Worm (Caenorhabditis elegans): ENCODE measurements around the gene B0457.6.
A peak's percentile ranks its signal among the peaks of the same experiment; 100 is the strongest.

The B0457.6 gene

ce11 chrII:8969251-8970183, 47.3 kb downstream of the B0457.6 start, which contains the start of the genes szy-20 and C18E9.5 (continued):
- TF ChIP-seq F49E8.2 (tag; optimal IDR thresholded peaks at IDR 0.05; ENCODE audit: borderline replicate concordance) (peak; percentile 32), ces-1 (GFP tag; optimal IDR thresholded peaks at IDR 0.05) (no peak), lin-13 (GFP tag; optimal IDR thresholded peaks at IDR 0.05) (no peak), T26A8.4 (GFP tag; IDR thresholded peaks at IDR 0.05) (peak; percentile 61; the same call in 1 of the 2 replicates), zip-2 (tag; optimal IDR thresholded peaks at IDR 0.05) (no peak), mep-1 (tag; optimal IDR thresholded peaks at IDR 0.05) (peak; percentile 82), mxl-3 (GFP tag; optimal IDR thresholded peaks at IDR 0.05) (no peak), gei-8 (GFP tag; optimal IDR thresholded peaks at IDR 0.05) (no peak), nhr-41 (GFP tag; IDR thresholded peaks at IDR 0.05) (no peak), egl-43 (GFP tag; IDR thresholded peaks at IDR 0.05) (peak; percentile 68), zip-11 (GFP tag; IDR thresholded peaks at IDR 0.05) (no peak), aha-1 (tag) (no peak), set-16 (GFP tag; IDR thresholded peaks at IDR 0.05) (peak; percentile 40; the same call in 1 of the 2 replicates), ceh-82 (tag; optimal IDR thresholded peaks at IDR 0.05) (no peak), zag-1 (tag; optimal IDR thresholded peaks at IDR 0.05) (no peak), nhr-11 (tag; optimal IDR thresholded peaks at IDR 0.05) (peak; percentile 41), R02D3.7 (tag; optimal IDR thresholded peaks at IDR 0.05) (no peak), pha-4 (GFP tag; IDR thresholded peaks at IDR 0.05) (peak; percentile 61), pha-4 (tag; optimal IDR thresholded peaks at IDR 0.05) (no peak), dve-1 (tag; optimal IDR thresholded peaks at IDR 0.05; ENCODE audit: insufficient read depth) (peak; percentile 60), ceh-28 (tag; optimal IDR thresholded peaks at IDR 0.05) (no peak), nhr-48 (tag; optimal IDR thresholded peaks at IDR 0.05) (peak; percentile 14), hif-1 (tag; optimal IDR thresholded peaks at IDR 0.05) (peak in 1 of 2 experiments; percentile 60), zfp-3 (GFP tag; conservative IDR thresholded peaks at IDR 0.05) (no peak), fos-1 (tag; optimal IDR thresholded peaks at IDR 0.05) (no peak), Y5F2A.4 (GFP tag; optimal IDR thresholded peaks at IDR 0.05) (no peak), F44E2.7 (GFP tag; IDR thresholded peaks at IDR 0.05) (no peak), lir-3 (tag; optimal IDR thresholded peaks at IDR 0.05) (no peak), nhr-25 (tag; optimal IDR thresholded peaks at IDR 0.05; ENCODE audit: borderline replicate concordance, insufficient read depth) (no peak), tra-1 (GFP tag; IDR thresholded peaks at IDR 0.05) (no peak), spr-1 (tag; optimal IDR thresholded peaks at IDR 0.05) (no peak), arid-1 (GFP tag; conservative IDR thresholded peaks at IDR 0.05) (peak; percentile 56; the same call in 1 of the 2 replicates), F37D6.2 (tag; optimal IDR thresholded peaks at IDR 0.05) (peak; percentile 65), fkh-10 (GFP tag; optimal IDR thresholded peaks at IDR 0.05) (peak; percentile 52), nhr-6 (tag; optimal IDR thresholded peaks at IDR 0.05) (peak; percentile 46), daf-8 (GFP tag; IDR thresholded peaks at IDR 0.05) (no peak), lsy-2 (tag; optimal IDR thresholded peaks at IDR 0.05) (peak; percentile 9 to 92), zfp-2 (tag; optimal IDR thresholded peaks at IDR 0.05) (no peak), unc-130 (GFP tag; optimal IDR thresholded peaks at IDR 0.05) (peak; percentile 55), daf-16 (GFP tag; optimal IDR thresholded peaks at IDR 0.05) (peak in 1 of 2 experiments; percentile 58), daf-16 (tag; optimal IDR thresholded peaks at IDR 0.05) (peak; percentile 11), php-3 (GFP tag; IDR thresholded peaks at IDR 0.05) (no peak), rbr-2 (tag; optimal IDR thresholded peaks at IDR 0.05) (peak; percentile 84), ZK337.2 (GFP tag; IDR thresholded peaks at IDR 0.05) (no peak), daf-12 (tag; optimal IDR thresholded peaks at IDR 0.05) (no peak), saeg-2 (GFP tag; IDR thresholded peaks at IDR 0.05) (0 out of 2 replicates have a peak, but pooled peaks have one; percentile 34), hmg-1.1 (GFP tag; IDR thresholded peaks at IDR 0.05) (peak; percentile 70), D1046.2 (GFP tag; IDR thresholded peaks at IDR 0.05) (no peak), ZK546.5 (tag; optimal IDR thresholded peaks at IDR 0.05) (no peak)

Measured in whole organism, L4 larva.